Worm (Caenorhabditis elegans) whole organism, young adult: ENCODE results near the gene npr-26.

Source experiments
- Y53F4B.3 ChIP-seq: fragments of 200-800 bp; sonication (Bioruptor generic); IDR thresholded peaks from 2 replicates; pipeline ENCODE4 v1.3.6; 2022; ENCODE audit warnings: missing genetic modification reagents, missing genetic modification characterization, missing compliant biosample characterization
- egrh-3 ChIP-seq: fragments of 200-800 bp; sonication (Bioruptor generic); IDR thresholded peaks from 2 replicates; pipeline ENCODE4 v1.3.6; 2022; ENCODE audit warnings: missing genetic modification reagents, missing genetic modification characterization, missing compliant biosample characterization
- madf-6 ChIP-seq: fragments of 200-800 bp; sonication (Bioruptor generic); IDR thresholded peaks from 2 replicates; pipeline ENCODE4 v1.3.6; 2022; ENCODE audit warnings: missing genetic modification reagents, missing genetic modification characterization, missing compliant biosample characterization
- nfya-1 ChIP-seq: sonication (generic microtip); optimal IDR thresholded peaks from 2 replicates; lab custom pipeline; 2017; ENCODE audit warnings: antibody characterized with exemption, missing compliant biosample characterization, missing genetic modification characterization, borderline replicate concordance; ENCODE audit not compliant: insufficient read depth
- pbrm-1 ChIP-seq: fragments of 200-800 bp; sonication (Bioruptor generic); IDR thresholded peaks from 2 replicates; pipeline ENCODE4 v1.3.6; 2022; ENCODE audit warnings: missing genetic modification reagents, missing genetic modification characterization, missing compliant biosample characterization
- rec-8 ChIP-seq, 2 experiments: sonication (generic microtip); optimal IDR thresholded peaks; 2 replicates each; lab custom pipeline; 2016; ENCODE audit warnings: mild to moderate bottlenecking in 2 of 2, missing genetic modification characterization in 2 of 2, missing genetic modification reagents in 2 of 2, missing genotype in 2 of 2, missing biosample characterization in 1 of 2, missing compliant biosample characterization in 1 of 2, moderate library complexity in 1 of 2
- unc-130 ChIP-seq: sonication (generic microtip); optimal IDR thresholded peaks from 2 replicates; lab custom pipeline; 2016; ENCODE audit warnings: missing genetic modification reagents, missing genetic modification characterization, missing compliant biosample characterization
- unc-62 ChIP-seq: fragments of 150-350 bp; optimal IDR thresholded peaks from 2 replicates; lab custom pipeline; 2014; ENCODE audit warnings: missing biosample characterization, missing genetic modification reagents, missing genetic modification characterization

DNA sequence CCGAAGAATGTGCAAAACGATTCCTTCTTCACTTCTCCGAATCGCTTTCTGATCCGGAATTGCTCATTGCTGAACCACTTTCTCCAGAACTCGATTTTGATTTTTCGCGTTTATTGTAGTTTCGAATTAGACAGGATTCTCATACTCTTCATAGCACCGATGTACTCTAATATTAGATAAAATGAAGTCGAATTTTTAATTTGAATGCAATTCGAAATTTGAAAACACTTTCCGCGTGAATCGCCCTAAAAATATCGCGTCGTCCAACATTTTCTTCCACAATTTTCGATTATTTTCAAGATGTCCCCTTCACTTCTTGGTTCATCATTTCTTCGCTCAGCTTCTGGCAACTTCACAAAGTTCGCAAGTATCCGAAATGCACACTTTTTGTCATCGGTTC is 35.6 kb downstream of the npr-26 start, which contains the start of gene C30H6.8:
- TF ChIP-seq nfya-1 (tag; lab: Kevin White, UChicago) (no peak), madf-6 (GFP tag; lab: Robert Waterston, UW) (no peak), unc-62 (GFP tag; lab: Kevin White, UChicago) (no peak), Y53F4B.3 (GFP tag; lab: Robert Waterston, UW) (no peak), rec-8 (tag; optimal IDR thresholded peaks at IDR 0.05; lab: Kevin White, UChicago) (no peak), egrh-3 (GFP tag; lab: Robert Waterston, UW) (no peak), unc-130 (GFP tag; lab: Kevin White, UChicago) (no peak), pbrm-1 (no peak)
